Fruit fly (Drosophila melanogaster): Measurements from ENCODE around the gene abs.

abs gene

dm6 chr3R:4233018-4233385, at the start of gene abs:
Gene abs (plus strand): TSS chr3R:4233047.
- TF ChIP-seq dl (GFP tag; optimal IDR thresholded peaks at IDR 0.05; ENCODE audit: insufficient read depth in 1 of 2, partially characterized antibody in 2 of 2) (no peak), woc (GFP tag; optimal IDR thresholded peaks at IDR 0.05) (no peak), CrebA (GFP tag; optimal IDR thresholded peaks at IDR 0.05; ENCODE audit: borderline replicate concordance) (no peak), Hr83 (GFP tag; optimal IDR thresholded peaks at IDR 0.05; ENCODE audit: poor library complexity, severe bottlenecking) (no peak)

dm6 chr3R:4186820-4187540, 45.9 kb upstream of the abs start:
- TF ChIP-seq fru (GFP tag; optimal IDR thresholded peaks at IDR 0.05) (peak; percentile 100), usp (GFP tag; optimal IDR thresholded peaks at IDR 0.05) (no peak), GATAd (GFP tag; optimal IDR thresholded peaks at IDR 0.05) (no peak), ey (GFP tag; optimal IDR thresholded peaks at IDR 0.05) (no peak), rgr (GFP tag; optimal IDR thresholded peaks at IDR 0.05) (no peak), foxo (GFP tag; optimal IDR thresholded peaks at IDR 0.05) (peak in 1 of 2 experiments; percentile 37), sage (GFP tag; optimal IDR thresholded peaks at IDR 0.05) (peak; percentile 33), sv (GFP tag; optimal IDR thresholded peaks at IDR 0.05) (no peak), Dif (GFP tag; optimal IDR thresholded peaks at IDR 0.05; ENCODE audit: partially characterized antibody) (peak; percentile 61), CG32264 (GFP tag; optimal IDR thresholded peaks at IDR 0.05) (no peak), brk (GFP tag; optimal IDR thresholded peaks at IDR 0.05) (peak; percentile 73), Vsx2 (GFP tag; optimal IDR thresholded peaks at IDR 0.05; ENCODE audit: partially characterized antibody) (peak; percentile 74), Jra (GFP tag; optimal IDR thresholded peaks at IDR 0.05) (no peak), psq (GFP tag; optimal IDR thresholded peaks at IDR 0.05) (no peak)

- TF ChIP-seq Sp1 (GFP tag; optimal IDR thresholded peaks at IDR 0.05) (no peak), dsf (GFP tag; optimal IDR thresholded peaks at IDR 0.05; ENCODE audit: borderline replicate concordance) (no peak), GATAd (GFP tag; optimal IDR thresholded peaks at IDR 0.05) (no peak), ey (GFP tag; optimal IDR thresholded peaks at IDR 0.05) (no peak)
Observed at dm6 chr3R:4190160-4190559, 42.7 kb upstream of the abs start, which contains the start of gene Dsk. Gene Dsk (minus strand): TSS chr3R:4190260.

- TF ChIP-seq jim (GFP tag; optimal IDR thresholded peaks at IDR 0.05): peak; percentile 32
- TF ChIP-seq Myc (optimal IDR thresholded peaks at IDR 0.05): peak; percentile 5
- TF ChIP-seq usp (GFP tag; optimal IDR thresholded peaks at IDR 0.05): no peak
- no peak for TF ChIP-seq Hr78 (GFP tag; optimal IDR thresholded peaks at IDR 0.05)
- no peak for TF ChIP-seq psq (GFP tag; optimal IDR thresholded peaks at IDR 0.05)
- TF ChIP-seq dsf (GFP tag; optimal IDR thresholded peaks at IDR 0.05; ENCODE audit: borderline replicate concordance): no peak
- peak; percentile 38 for TF ChIP-seq Jra (GFP tag; optimal IDR thresholded peaks at IDR 0.05)
- TF ChIP-seq sage (GFP tag; optimal IDR thresholded peaks at IDR 0.05): no peak
- no peak for TF ChIP-seq br (GFP tag; optimal IDR thresholded peaks at IDR 0.05)
- no peak for TF ChIP-seq pan (optimal IDR thresholded peaks at IDR 0.05)
- TF ChIP-seq Abd-B (GFP tag; optimal IDR thresholded peaks at IDR 0.05): no peak
- no peak for TF ChIP-seq CG9705 (GFP tag; optimal IDR thresholded peaks at IDR 0.05)
- peak; percentile 34 for TF ChIP-seq HLH106 (tag; optimal IDR thresholded peaks at IDR 0.05)
- TF ChIP-seq woc (GFP tag; optimal IDR thresholded peaks at IDR 0.05): peak; percentile 2
- no peak for TF ChIP-seq tai (GFP tag; optimal IDR thresholded peaks at IDR 0.05)
- no peak for TF ChIP-seq brk (GFP tag; optimal IDR thresholded peaks at IDR 0.05)
- no peak for TF ChIP-seq GATAd (GFP tag; optimal IDR thresholded peaks at IDR 0.05)
- TF ChIP-seq h (GFP tag; optimal IDR thresholded peaks at IDR 0.05): peak; percentile 35
- TF ChIP-seq Dif (GFP tag; optimal IDR thresholded peaks at IDR 0.05; ENCODE audit: partially characterized antibody): peak; percentile 89
- TF ChIP-seq ey (GFP tag; optimal IDR thresholded peaks at IDR 0.05): no peak
- TF ChIP-seq Dfd (GFP tag; optimal IDR thresholded peaks at IDR 0.05): no peak
- TF ChIP-seq Sp1 (GFP tag; optimal IDR thresholded peaks at IDR 0.05): no peak
- no peak for TF ChIP-seq N (GFP tag; optimal IDR thresholded peaks at IDR 0.05)
- TF ChIP-seq Hnf4 (GFP tag; optimal IDR thresholded peaks at IDR 0.05): peak; percentile 67
- TF ChIP-seq rgr (GFP tag; optimal IDR thresholded peaks at IDR 0.05): no peak
- peak; percentile 53 to 55 for TF ChIP-seq dl (GFP tag; optimal IDR thresholded peaks at IDR 0.05; ENCODE audit: insufficient read depth in 1 of 2, partially characterized antibody in 2 of 2)
- peak; percentile 72 for TF ChIP-seq Vsx2 (GFP tag; optimal IDR thresholded peaks at IDR 0.05; ENCODE audit: partially characterized antibody)
- no peak for TF ChIP-seq dmrt93B (GFP tag; optimal IDR thresholded peaks at IDR 0.05)
- no peak for TF ChIP-seq sv (GFP tag; optimal IDR thresholded peaks at IDR 0.05)
- TF ChIP-seq OdsH (GFP tag; optimal IDR thresholded peaks at IDR 0.05): no peak
- no peak for TF ChIP-seq Rel (GFP tag; optimal IDR thresholded peaks at IDR 0.05)
- TF ChIP-seq Rel (tag; optimal IDR thresholded peaks at IDR 0.05): peak; percentile 57
- peak; percentile 76 for TF ChIP-seq fru (GFP tag; optimal IDR thresholded peaks at IDR 0.05)
- no peak for TF ChIP-seq Mio (GFP tag; optimal IDR thresholded peaks at IDR 0.05)
- peak; percentile 24 for TF ChIP-seq CrebA (GFP tag; optimal IDR thresholded peaks at IDR 0.05; ENCODE audit: borderline replicate concordance)
- peak in 1 of 2 experiments; percentile 36 for TF ChIP-seq foxo (GFP tag; optimal IDR thresholded peaks at IDR 0.05)
- no peak for TF ChIP-seq lola (GFP tag; optimal IDR thresholded peaks at IDR 0.05)
- TF ChIP-seq CG32264 (GFP tag; optimal IDR thresholded peaks at IDR 0.05): no peak
- TF ChIP-seq Hr83 (GFP tag; optimal IDR thresholded peaks at IDR 0.05; ENCODE audit: poor library complexity, severe bottlenecking): peak; percentile 77
Observed at dm6 chr3R:4197055-4197454, 35.8 kb upstream of the abs start, which contains the start of gene beta-Man. Gene beta-Man (plus strand): TSS chr3R:4197206.
